Fruit fly (Drosophila melanogaster): ENCODE measurements around the gene amx.

DNA sequence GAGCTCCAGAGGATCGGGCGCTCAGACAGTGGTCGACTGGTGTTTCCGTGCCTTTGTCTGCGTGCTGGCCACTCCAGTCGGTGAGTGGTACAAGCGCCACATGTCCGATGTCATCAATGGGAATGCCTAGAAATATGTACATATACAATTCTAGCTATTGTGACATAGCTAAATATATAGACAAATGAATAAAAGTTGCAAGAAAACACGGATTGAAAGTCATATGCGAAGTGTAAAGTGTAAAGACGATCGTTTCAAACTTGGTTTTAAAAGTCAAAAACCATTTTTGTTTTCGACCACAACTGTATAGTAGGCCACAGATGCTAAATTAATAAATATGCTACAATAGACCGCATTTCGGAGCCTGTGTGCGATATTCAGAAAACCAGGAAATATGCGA is 31.7 kb downstream of the amx start, which contains the start of gene CG15368:
- TF ChIP-seq CG8301 (tag; optimal IDR thresholded peaks at IDR 0.05) = no peak
- no peak for TF ChIP-seq Pif1B (GFP tag; optimal IDR thresholded peaks at IDR 0.05)
- no peak for TF ChIP-seq fd96Ca (GFP tag; IDR thresholded peaks at IDR 0.05)
- no peak for TF ChIP-seq CG8159 (tag; optimal IDR thresholded peaks at IDR 0.05)
